Worm (Caenorhabditis elegans) whole organism, L1 larva: Measurements from ENCODE around the gene srz-82.
"Not testable (repeated sequence)": the region's sequence is repeated elsewhere in the genome, so short reads cannot be mapped to it uniquely, and the experiment has no call there.

Experiments used
- Y116A8C.19 ChIP-seq: sonication (generic microtip); optimal IDR thresholded peaks from 2 replicates; lab custom pipeline; 2016; ENCODE audit warnings: missing compliant biosample characterization, missing genetic modification characterization, borderline replicate concordance
- blmp-1 ChIP-seq: fragments of 150-350 bp; optimal IDR thresholded peaks from 2 replicates; lab custom pipeline; 2014; ENCODE audit warnings: missing biosample characterization, missing genetic modification characterization
- ceh-82 ChIP-seq, 3 experiments: fragments of 150-350 bp in 1 of 3; sonication (generic microtip) in 2 of 3; optimal IDR thresholded peaks; 2 replicates each; lab custom pipeline; 2014 to 2017; ENCODE audit warnings: missing biosample characterization in 3 of 3, missing genetic modification characterization in 3 of 3
- ces-1 ChIP-seq: fragments of 150-350 bp; optimal IDR thresholded peaks from 2 replicates; lab custom pipeline; 2014; ENCODE audit warnings: missing biosample characterization, missing genetic modification reagents, missing genetic modification characterization
- efl-1 ChIP-seq, 4 experiments: fragments of 150-350 bp; optimal IDR thresholded peaks in 3 of 4; peaks in 1 of 4; 1 replicate in 1 of 4; 2 replicates in 3 of 4; lab custom pipeline; 2014; ENCODE audit warnings: missing biosample characterization in 2 of 4, missing genetic modification characterization in 2 of 4, missing genetic modification reagents in 2 of 4
- lin-14 ChIP-seq: fragments of 200-800 bp; sonication (Bioruptor generic); optimal IDR thresholded peaks from 2 replicates; lab custom pipeline; 2018; ENCODE audit warnings: mild to moderate bottlenecking, missing genetic modification characterization, moderate library complexity, missing compliant biosample characterization
- lin-15B ChIP-seq: fragments of 150-350 bp; sonication (generic microtip); optimal IDR thresholded peaks from 3 replicates; lab custom pipeline; 2014; ENCODE audit warnings: missing biosample characterization, missing genetic modification characterization
- lir-3 ChIP-seq: sonication (generic microtip); optimal IDR thresholded peaks from 2 replicates; lab custom pipeline; 2016; ENCODE audit warnings: mild to moderate bottlenecking, missing genetic modification characterization, moderate library complexity, missing compliant biosample characterization; ENCODE audit not compliant: poor library complexity
- nhr-11 ChIP-seq: fragments of 150-350 bp; optimal IDR thresholded peaks from 2 replicates; lab custom pipeline; 2014; ENCODE audit warnings: missing biosample characterization, missing genetic modification characterization
- nhr-28 ChIP-seq: fragments of 150-350 bp; optimal IDR thresholded peaks from 2 replicates; lab custom pipeline; 2014; ENCODE audit warnings: missing biosample characterization, missing genetic modification characterization
- nhr-85 ChIP-seq: sonication (generic microtip); peaks from one replicate; lab custom pipeline; 2016; ENCODE audit warnings: missing genetic modification characterization, inconsistent platforms, missing compliant biosample characterization
- snpc-4 ChIP-seq: fragments of 150-350 bp; optimal IDR thresholded peaks from 2 replicates; lab custom pipeline; 2014; ENCODE audit warnings: missing biosample characterization, missing genetic modification characterization
- unc-62 ChIP-seq: fragments of 150-350 bp; optimal IDR thresholded peaks from 2 replicates; lab custom pipeline; 2014; ENCODE audit warnings: missing biosample characterization, missing genetic modification reagents, missing genetic modification characterization
- ztf-11 ChIP-seq, 2 experiments: sonication (generic microtip); optimal IDR thresholded peaks; 2 replicates each; lab custom pipeline; 2016 to 2017; ENCODE audit warnings: missing genetic modification characterization in 2 of 2, missing biosample characterization in 1 of 2, missing compliant biosample characterization in 1 of 2

DNA sequence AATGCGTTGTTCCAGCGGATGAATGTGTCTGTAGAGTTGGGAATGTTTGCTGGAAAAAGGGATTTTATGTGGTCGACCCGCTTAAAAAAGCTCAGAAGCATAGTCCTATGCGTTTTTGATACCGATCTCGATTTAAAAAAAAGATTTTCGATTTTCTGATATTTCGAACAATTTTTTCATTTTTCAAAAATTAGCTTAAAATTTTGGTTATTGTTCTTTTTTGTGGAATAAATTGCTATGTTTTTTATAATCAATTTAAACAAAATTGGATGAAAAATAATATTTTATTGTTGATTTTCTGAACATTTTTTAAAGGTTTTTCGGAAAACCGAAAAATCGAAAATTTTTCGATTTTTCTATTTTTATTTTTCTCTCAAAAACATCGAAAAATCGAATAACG, 49.3 kb upstream of the srz-82 start, which contains the start of gene C04C3.7:
- not testable (repeated sequence) for TF ChIP-seq blmp-1; lin-15B (tag; lab: Kevin White, UChicago); lin-14 (GFP tag; lab: Kevin White, UChicago); nhr-28 (tag; lab: Kevin White, UChicago); nhr-85 (tag; lab: Kevin White, UChicago); ceh-82 (tag; optimal IDR thresholded peaks at IDR 0.05; lab: Kevin White, UChicago); snpc-4; Y116A8C.19 (tag; lab: Kevin White, UChicago); ztf-11 (tag; optimal IDR thresholded peaks at IDR 0.05; lab: Kevin White, UChicago); nhr-11 (tag; lab: Kevin White, UChicago); efl-1 (optimal IDR thresholded peaks at IDR 0.05; lab: Kevin White, UChicago); efl-1 (GFP tag; optimal IDR thresholded peaks at IDR 0.05 in 1 of 2; lab: Kevin White, UChicago); ces-1 (GFP tag; lab: Kevin White, UChicago); unc-62 (GFP tag; lab: Kevin White, UChicago); lir-3 (tag; lab: Kevin White, UChicago)
